Worm (Caenorhabditis elegans) whole organism, young adult: ENCODE measurements around the gene srlf-20.
A peak's percentile ranks its signal among the peaks of the same experiment; 100 is the strongest.

ENCODE experiments used
- B0019.2 ChIP-seq: fragments of 200-800 bp; sonication (Bioruptor generic); conservative IDR thresholded peaks from 2 replicates; pipeline ENCODE4 v1.3.6; 2022; ENCODE audit warnings: missing genetic modification reagents, missing genetic modification characterization, missing compliant biosample characterization
- B0035.1 ChIP-seq: sonication (generic microtip); optimal IDR thresholded peaks from 2 replicates; lab custom pipeline; 2016; ENCODE audit warnings: missing genetic modification characterization, mild to moderate bottlenecking, missing compliant biosample characterization, missing genotype, missing genetic modification reagents
- C06A6.2 ChIP-seq: fragments of 200-800 bp; sonication (Bioruptor generic); conservative IDR thresholded peaks from 2 replicates; pipeline ENCODE4 v1.3.6; 2022; ENCODE audit warnings: missing genetic modification characterization, missing compliant biosample characterization
- C17E4.6 ChIP-seq: fragments of 200-800 bp; sonication (Bioruptor generic); IDR thresholded peaks from 2 replicates; pipeline ENCODE4 v1.3.6; 2022; ENCODE audit warnings: missing genetic modification reagents, missing genetic modification characterization, missing compliant biosample characterization
- D2030.7 ChIP-seq: fragments of 200-800 bp; sonication (Bioruptor generic); IDR thresholded peaks from 2 replicates; pipeline ENCODE4 v1.3.6; 2022; ENCODE audit warnings: missing genetic modification reagents, missing genetic modification characterization, missing compliant biosample characterization
- F22D6.2 ChIP-seq: sonication (generic microtip); optimal IDR thresholded peaks from 2 replicates; lab custom pipeline; 2016; ENCODE audit warnings: mild to moderate bottlenecking, missing genetic modification characterization, missing compliant biosample characterization
- K11D2.4 ChIP-seq: fragments of 200-800 bp; sonication (Bioruptor generic); IDR thresholded peaks from 2 replicates; pipeline ENCODE4 v1.3.6; 2022; ENCODE audit warnings: missing genetic modification reagents, missing genetic modification characterization, missing compliant biosample characterization
- K12H6.12 ChIP-seq: fragments of 200-800 bp; sonication (Bioruptor generic); optimal IDR thresholded peaks from 2 replicates; lab custom pipeline; 2018; ENCODE audit warnings: mild to moderate bottlenecking, missing genetic modification characterization, missing compliant biosample characterization
- Y56A3A.18 ChIP-seq: fragments of 200-800 bp; sonication (Bioruptor generic); IDR thresholded peaks from 2 replicates; pipeline ENCODE4 v1.3.6; 2022; ENCODE audit warnings: missing genetic modification reagents, missing genetic modification characterization, missing compliant biosample characterization
- akir-1 ChIP-seq: fragments of 200-800 bp; sonication (Bioruptor generic); optimal IDR thresholded peaks from 2 replicates; lab custom pipeline; 2018; ENCODE audit warnings: mild to moderate bottlenecking, missing genetic modification characterization, moderate library complexity, missing compliant biosample characterization
- ama-1 ChIP-seq, 3 experiments: fragments of 150-350 bp in 1 of 3; sonication (generic microtip) in 2 of 3; optimal IDR thresholded peaks; 2 replicates each; lab custom pipeline; 2014 to 2018; ENCODE audit warnings: missing biosample characterization in 2 of 3, missing genetic modification characterization in 2 of 3, missing genetic modification reagents in 2 of 3
- athp-1 ChIP-seq: sonication (generic microtip); optimal IDR thresholded peaks from 2 replicates; lab custom pipeline; 2017; ENCODE audit warnings: mild to moderate bottlenecking, missing genetic modification characterization, missing compliant biosample characterization
- bed-2 ChIP-seq: fragments of 200-800 bp; sonication (Bioruptor generic); IDR thresholded peaks from 2 replicates; pipeline ENCODE4 v1.3.6; 2022; ENCODE audit warnings: missing genetic modification reagents, missing genetic modification characterization, missing compliant biosample characterization
- ceh-58 ChIP-seq: fragments of 200-800 bp; sonication (Bioruptor generic); IDR thresholded peaks from 2 replicates; pipeline ENCODE4 v1.3.6; 2022; ENCODE audit warnings: missing genetic modification characterization, missing compliant biosample characterization
- ceh-91 ChIP-seq: fragments of 200-800 bp; sonication (Bioruptor generic); IDR thresholded peaks from 2 replicates; pipeline ENCODE4 v1.3.6; 2022; ENCODE audit warnings: missing genetic modification reagents, missing genetic modification characterization, missing compliant biosample characterization
- dox-1 ChIP-seq: fragments of 200-800 bp; sonication (Bioruptor generic); IDR thresholded peaks from 2 replicates; pipeline ENCODE4 v1.3.6; 2022; ENCODE audit warnings: missing genetic modification reagents, missing genetic modification characterization, missing compliant biosample characterization
- dpff-1 ChIP-seq: sonication (generic microtip); optimal IDR thresholded peaks from 2 replicates; lab custom pipeline; 2017; ENCODE audit warnings: mild to moderate bottlenecking, missing genetic modification characterization, missing compliant biosample characterization
- efl-1 ChIP-seq: fragments of 150-350 bp; optimal IDR thresholded peaks from 2 replicates; lab custom pipeline; 2014; ENCODE audit warnings: missing biosample characterization, missing genetic modification reagents, missing genetic modification characterization
- egrh-3 ChIP-seq: fragments of 200-800 bp; sonication (Bioruptor generic); IDR thresholded peaks from 2 replicates; pipeline ENCODE4 v1.3.6; 2022; ENCODE audit warnings: missing genetic modification reagents, missing genetic modification characterization, missing compliant biosample characterization
- ekl-4 ChIP-seq: fragments of 200-800 bp; sonication (Bioruptor generic); IDR thresholded peaks from 2 replicates; pipeline ENCODE4 v1.3.6; 2022; ENCODE audit warnings: missing genetic modification reagents, missing genetic modification characterization, missing compliant biosample characterization
- gei-17 ChIP-seq: fragments of 200-800 bp; sonication (Bioruptor generic); optimal IDR thresholded peaks from 2 replicates; lab custom pipeline; 2018; ENCODE audit warnings: mild to moderate bottlenecking, missing genetic modification characterization, missing compliant biosample characterization
- him-1 ChIP-seq: sonication (generic microtip); optimal IDR thresholded peaks from 2 replicates; lab custom pipeline; 2016; ENCODE audit warnings: missing genotype, missing genetic modification reagents, missing genetic modification characterization, missing compliant biosample characterization
- hlh-26 ChIP-seq: fragments of 200-800 bp; sonication (Bioruptor generic); conservative IDR thresholded peaks from 2 replicates; pipeline ENCODE4 v1.3.6; 2022; ENCODE audit warnings: missing genetic modification reagents, missing genetic modification characterization, missing compliant biosample characterization
- hsf-1 ChIP-seq: fragments of 200-800 bp; sonication (Bioruptor generic); IDR thresholded peaks from 2 replicates; pipeline ENCODE4 v1.3.6; 2022; ENCODE audit warnings: missing genetic modification reagents, missing genetic modification characterization, missing compliant biosample characterization
- lag-1 ChIP-seq: fragments of 200-800 bp; sonication (Bioruptor generic); IDR thresholded peaks from 2 replicates; pipeline ENCODE4 v1.3.6; 2022; ENCODE audit warnings: missing genetic modification reagents, missing genetic modification characterization, missing compliant biosample characterization
- lin-40 ChIP-seq: sonication (generic microtip); optimal IDR thresholded peaks from 2 replicates; lab custom pipeline; 2016; ENCODE audit warnings: missing genetic modification characterization, mild to moderate bottlenecking, missing compliant biosample characterization, missing genotype, missing genetic modification reagents
- lin-54 ChIP-seq: fragments of 200-800 bp; sonication (Bioruptor generic); optimal IDR thresholded peaks from 2 replicates; lab custom pipeline; 2018; ENCODE audit warnings: mild to moderate bottlenecking, missing genetic modification characterization, missing compliant biosample characterization
- lir-1 ChIP-seq: fragments of 200-800 bp; sonication (Bioruptor generic); conservative IDR thresholded peaks from 2 replicates; pipeline ENCODE4 v1.3.6; 2022; ENCODE audit warnings: missing genetic modification reagents, missing genetic modification characterization, missing compliant biosample characterization
- lsy-27 ChIP-seq: sonication (generic microtip); optimal IDR thresholded peaks from 2 replicates; lab custom pipeline; 2017; ENCODE audit warnings: missing genetic modification characterization, mild to moderate bottlenecking, missing compliant biosample characterization, antibody characterized with exemption, missing genotype, borderline replicate concordance; ENCODE audit not compliant: insufficient read depth
- madf-3 ChIP-seq: fragments of 200-800 bp; sonication (Bioruptor generic); IDR thresholded peaks from 2 replicates; pipeline ENCODE4 v1.3.6; 2022; ENCODE audit warnings: missing genetic modification reagents, missing genetic modification characterization, missing compliant biosample characterization
- madf-6 ChIP-seq: fragments of 200-800 bp; sonication (Bioruptor generic); IDR thresholded peaks from 2 replicates; pipeline ENCODE4 v1.3.6; 2022; ENCODE audit warnings: missing genetic modification reagents, missing genetic modification characterization, missing compliant biosample characterization
- madf-8 ChIP-seq: fragments of 200-800 bp; sonication (Bioruptor generic); conservative IDR thresholded peaks from 2 replicates; pipeline ENCODE4 v1.3.6; 2022; ENCODE audit warnings: missing genetic modification reagents, missing genetic modification characterization, missing compliant biosample characterization
- mxl-1 ChIP-seq: sonication (generic microtip); optimal IDR thresholded peaks from 2 replicates; lab custom pipeline; 2016; ENCODE audit warnings: missing genetic modification characterization, missing compliant biosample characterization
- nfya-2 ChIP-seq: fragments of 200-800 bp; sonication (Bioruptor generic); IDR thresholded peaks from 2 replicates; pipeline ENCODE4 v1.3.6; 2022; ENCODE audit warnings: missing genetic modification reagents, missing genetic modification characterization, missing compliant biosample characterization
- nhr-120 ChIP-seq: fragments of 200-800 bp; sonication (Bioruptor generic); IDR thresholded peaks from 2 replicates; pipeline ENCODE4 v1.3.6; 2022; ENCODE audit warnings: missing genetic modification characterization, missing compliant biosample characterization
- nhr-179 ChIP-seq: sonication (generic microtip); optimal IDR thresholded peaks from 2 replicates; lab custom pipeline; 2016; ENCODE audit warnings: mild to moderate bottlenecking, missing genetic modification characterization, missing compliant biosample characterization
- pha-4 ChIP-seq: fragments of 150-350 bp; sonication (generic microtip); optimal IDR thresholded peaks from 2 replicates; lab custom pipeline; 2014; ENCODE audit warnings: missing biosample characterization, missing genetic modification reagents, missing genetic modification characterization
- rpc-1 ChIP-seq, 2 experiments: fragments of 150-350 bp in 1 of 2; sonication (generic microtip) in 1 of 2; optimal IDR thresholded peaks; 2 replicates each; lab custom pipeline; 2014 to 2018; ENCODE audit warnings: missing biosample characterization in 1 of 2, missing genetic modification characterization in 1 of 2, missing genetic modification reagents in 1 of 2, missing genotype in 1 of 2
- sdz-38 ChIP-seq: sonication (generic microtip); optimal IDR thresholded peaks from 2 replicates; lab custom pipeline; 2016; ENCODE audit warnings: missing genotype, missing genetic modification characterization, missing compliant biosample characterization
- somi-1 ChIP-seq: fragments of 200-800 bp; sonication (Bioruptor generic); optimal IDR thresholded peaks from 2 replicates; lab custom pipeline; 2018; ENCODE audit warnings: mild to moderate bottlenecking, missing genetic modification characterization, missing compliant biosample characterization
- tlf-1 ChIP-seq: fragments of 200-800 bp; sonication (Bioruptor generic); optimal IDR thresholded peaks from 2 replicates; lab custom pipeline; 2018; ENCODE audit warnings: mild to moderate bottlenecking, missing genetic modification characterization, missing compliant biosample characterization
- unc-130 ChIP-seq: sonication (generic microtip); optimal IDR thresholded peaks from 2 replicates; lab custom pipeline; 2016; ENCODE audit warnings: missing genetic modification reagents, missing genetic modification characterization, missing compliant biosample characterization
- xnd-1 ChIP-seq: sonication (generic microtip); optimal IDR thresholded peaks from 2 replicates; lab custom pipeline; 2016; ENCODE audit warnings: missing genotype, missing genetic modification reagents, missing genetic modification characterization, missing compliant biosample characterization
- zfh-2 ChIP-seq: fragments of 200-800 bp; sonication (Bioruptor generic); conservative IDR thresholded peaks from 2 replicates; pipeline ENCODE4 v1.3.6; 2022; ENCODE audit warnings: missing genetic modification reagents, missing genetic modification characterization, missing compliant biosample characterization
- ztf-18 ChIP-seq: sonication (generic microtip); optimal IDR thresholded peaks from 2 replicates; lab custom pipeline; 2016; ENCODE audit warnings: missing genotype, mild to moderate bottlenecking, missing genetic modification characterization, missing compliant biosample characterization
- ztf-22 ChIP-seq: fragments of 200-800 bp; sonication (Bioruptor generic); optimal IDR thresholded peaks from 2 replicates; lab custom pipeline; 2018; ENCODE audit warnings: mild to moderate bottlenecking, missing genetic modification characterization, moderate library complexity, missing compliant biosample characterization
- ztf-26 ChIP-seq: sonication (generic microtip); optimal IDR thresholded peaks from 2 replicates; lab custom pipeline; 2017; ENCODE audit warnings: missing genetic modification characterization, missing compliant biosample characterization
- ztf-6 ChIP-seq: fragments of 200-800 bp; sonication (Bioruptor generic); IDR thresholded peaks from 2 replicates; pipeline ENCODE4 v1.3.6; 2022; ENCODE audit warnings: missing genetic modification reagents, missing genetic modification characterization, missing compliant biosample characterization

Gene srlf-20

DNA sequence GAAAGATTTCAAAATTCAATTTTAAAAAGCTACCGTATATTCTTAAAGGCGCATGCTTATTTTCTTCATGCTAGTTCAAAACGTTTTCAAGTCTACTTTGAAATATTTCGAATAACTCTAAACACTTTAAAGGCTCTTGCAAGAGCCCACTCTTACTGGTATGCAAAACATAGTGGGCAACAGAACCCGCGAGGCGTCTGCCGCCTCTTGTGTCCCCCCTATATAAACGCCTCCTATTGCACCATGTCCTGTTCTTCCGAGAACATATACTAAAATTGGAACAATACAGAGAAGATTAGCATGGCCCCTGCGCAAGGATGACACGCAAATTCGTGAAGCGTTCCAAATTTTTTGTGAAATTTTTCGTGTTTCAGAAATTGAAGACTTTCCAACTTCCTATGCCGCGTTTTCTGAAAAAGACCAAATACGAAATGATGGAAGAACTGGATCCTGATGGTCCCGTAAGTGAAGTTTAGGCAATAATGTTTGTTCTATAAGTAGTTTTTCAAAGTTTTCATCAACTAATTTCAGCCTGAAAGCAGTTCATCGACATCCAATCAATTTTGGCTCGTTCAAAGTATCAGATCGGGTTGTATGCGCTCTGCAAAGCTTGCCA lies 34.8 kb upstream of the srlf-20 start (continued):
- peak; percentile 84 for TF ChIP-seq Y56A3A.18 (GFP tag; lab: Robert Waterston, UW)
- no peak for TF ChIP-seq tlf-1 (GFP tag; lab: Kevin White, UChicago)
- TF ChIP-seq K12H6.12 (tag; lab: Kevin White, UChicago): no peak
- TF ChIP-seq K11D2.4 (GFP tag; lab: Robert Waterston, UW): no peak
- no peak for TF ChIP-seq hlh-26 (GFP tag; lab: Robert Waterston, UW)
- TF ChIP-seq lin-40 (tag; lab: Kevin White, UChicago): no peak
- TF ChIP-seq B0035.1: no peak
- no peak for TF ChIP-seq efl-1 (GFP tag; lab: Kevin White, UChicago)
- peak; percentile 66; the same call in 1 of the 2 replicates for TF ChIP-seq hsf-1 (GFP tag; lab: Robert Waterston, UW)
- no peak for TF ChIP-seq ceh-58 (GFP tag; lab: Robert Waterston, UW)
- no peak for TF ChIP-seq nfya-2 (GFP tag; lab: Robert Waterston, UW)
- TF ChIP-seq madf-8 (GFP tag; lab: Robert Waterston, UW): peak; percentile 54
- no peak for TF ChIP-seq bed-2 (GFP tag; lab: Robert Waterston, UW)
- no peak for TF ChIP-seq akir-1
- no peak for TF ChIP-seq madf-3 (GFP tag; lab: Robert Waterston, UW)
- no peak for TF ChIP-seq F22D6.2 (tag; lab: Kevin White, UChicago)
- no peak for TF ChIP-seq ztf-22 (GFP tag; lab: Kevin White, UChicago)
- no peak for TF ChIP-seq dpff-1 (tag; lab: Kevin White, UChicago)
- TF ChIP-seq C17E4.6: no peak
- no peak for TF ChIP-seq lin-54 (GFP tag; lab: Kevin White, UChicago)
- TF ChIP-seq pha-4 (tag; lab: Kevin White, UChicago): no peak
- no peak for TF ChIP-seq ztf-26 (tag; lab: Kevin White, UChicago)
- 0 out of 2 replicates have a peak, but pooled peaks have one; percentile 51 for TF ChIP-seq ztf-6
- TF ChIP-seq zfh-2 (GFP tag; lab: Robert Waterston, UW): no peak
- TF ChIP-seq rpc-1 (optimal IDR thresholded peaks at IDR 0.05; lab: Kevin White, UChicago): peak; percentile 54
- peak; percentile 74 for TF ChIP-seq rpc-1 (tag; optimal IDR thresholded peaks at IDR 0.05; lab: Kevin White, UChicago)
- TF ChIP-seq lsy-27 (tag; lab: Kevin White, UChicago): no peak
- TF ChIP-seq somi-1 (GFP tag; lab: Kevin White, UChicago): no peak
- TF ChIP-seq lag-1 (GFP tag; lab: Robert Waterston, UW): no peak
- TF ChIP-seq nhr-179: no peak
- TF ChIP-seq sdz-38: no peak
- TF ChIP-seq dox-1 (GFP tag; lab: Robert Waterston, UW): peak; percentile 60
- TF ChIP-seq madf-6 (GFP tag; lab: Robert Waterston, UW): peak; percentile 81
- TF ChIP-seq mxl-1 (tag; lab: Kevin White, UChicago): peak; percentile 32
- TF ChIP-seq egrh-3 (GFP tag; lab: Robert Waterston, UW): no peak
- TF ChIP-seq nhr-120 (GFP tag; lab: Robert Waterston, UW): no peak
- no peak for TF ChIP-seq ama-1 (optimal IDR thresholded peaks at IDR 0.05; lab: Kevin White, UChicago)
- TF ChIP-seq ama-1 (GFP tag; optimal IDR thresholded peaks at IDR 0.05; lab: Kevin White, UChicago): no peak
- TF ChIP-seq ekl-4: peak; percentile 38; the same call in 1 of the 2 replicates
- no peak for TF ChIP-seq ceh-91 (GFP tag; lab: Robert Waterston, UW)
- TF ChIP-seq gei-17 (GFP tag; lab: Kevin White, UChicago): no peak
- TF ChIP-seq ztf-18 (tag; lab: Kevin White, UChicago): peak; percentile 11
- peak; percentile 56; the same call in 1 of the 2 replicates for TF ChIP-seq D2030.7 (GFP tag; lab: Robert Waterston, UW)
- no peak for TF ChIP-seq lir-1 (GFP tag; lab: Robert Waterston, UW)
- peak; percentile 32 for TF ChIP-seq xnd-1 (tag; lab: Kevin White, UChicago)
- no peak for TF ChIP-seq athp-1 (tag; lab: Kevin White, UChicago)
- no peak for TF ChIP-seq unc-130 (GFP tag; lab: Kevin White, UChicago)
- TF ChIP-seq C06A6.2 (GFP tag; lab: Robert Waterston, UW): no peak
- TF ChIP-seq B0019.2 (GFP tag; lab: Robert Waterston, UW): no peak
- peak; percentile 85 for TF ChIP-seq him-1 (tag; lab: Kevin White, UChicago)
